Fruit fly (Drosophila melanogaster): ENCODE measurements around the gene Yod1.
A peak's percentile ranks its signal among the peaks of the same experiment; 100 is the strongest.

The Yod1 gene

DNA sequence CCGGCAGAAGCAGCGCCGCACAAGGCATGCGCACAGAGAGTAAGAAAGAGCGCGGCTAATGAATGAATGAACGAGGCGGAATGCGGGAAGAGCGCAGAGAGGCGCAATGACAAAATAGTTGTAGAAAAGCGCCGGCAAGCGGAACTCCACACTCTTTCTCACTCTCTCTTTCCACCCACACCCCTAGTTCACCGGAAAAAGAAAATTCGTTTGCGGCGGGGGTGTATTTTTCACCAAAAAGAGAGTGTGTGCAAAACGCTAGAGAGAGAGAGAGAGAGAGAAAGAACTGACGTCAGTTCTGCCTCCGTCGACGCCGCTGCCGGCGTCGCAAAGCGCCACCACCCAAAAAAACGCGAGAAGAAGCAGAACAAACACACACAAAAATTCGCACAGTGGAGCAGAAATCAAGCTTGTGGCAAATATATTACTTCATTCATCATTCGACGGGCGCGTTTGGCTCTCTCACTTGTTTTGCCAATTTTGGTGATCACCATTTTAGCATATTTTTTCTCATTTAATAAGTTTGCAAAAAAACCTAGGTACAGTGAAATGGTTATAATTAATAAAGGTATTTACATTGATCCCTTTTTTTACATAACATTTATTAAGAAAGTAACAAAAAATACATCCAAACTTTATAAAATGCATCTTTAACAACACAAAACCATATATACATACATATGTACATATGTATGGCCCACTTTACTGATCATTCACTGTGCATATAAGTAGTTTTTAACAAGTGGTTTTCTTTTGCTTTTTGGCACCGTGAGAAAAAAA lies 51.4 kb downstream of the Yod1 start (continued):
- TF ChIP-seq CG12744 (GFP tag; optimal IDR thresholded peaks at IDR 0.05) (peak; percentile 4), dpn (GFP tag; optimal IDR thresholded peaks at IDR 0.05) (peak; percentile 64 to 68), Oli (tag; optimal IDR thresholded peaks at IDR 0.05) (peak; percentile 75), dmrt11E (tag; optimal IDR thresholded peaks at IDR 0.05) (peak; percentile 12), CG14860 (GFP tag; IDR thresholded peaks at IDR 0.05; ENCODE audit: partially characterized antibody) (no peak), CG18764 (GFP tag; optimal IDR thresholded peaks at IDR 0.05) (peak; percentile 19), CG4328 (GFP tag; optimal IDR thresholded peaks at IDR 0.05) (no peak), gsb (GFP tag; IDR thresholded peaks at IDR 0.05) (peak; percentile 22; the same call in 1 of the 2 replicates), pzg (GFP tag; optimal IDR thresholded peaks at IDR 0.05) (no peak), CG4820 (GFP tag; optimal IDR thresholded peaks at IDR 0.05) (peak; percentile 18), HmgD (GFP tag; optimal IDR thresholded peaks at IDR 0.05) (no peak), tap (tag; optimal IDR thresholded peaks at IDR 0.05) (no peak), MBD-R2 (GFP tag; IDR thresholded peaks at IDR 0.05) (peak; percentile 27; the same call in 1 of the 2 replicates), bigmax (GFP tag; optimal IDR thresholded peaks at IDR 0.05) (no peak), CG1832 (GFP tag; optimal IDR thresholded peaks at IDR 0.05) (peak; percentile 63), chif (GFP tag; optimal IDR thresholded peaks at IDR 0.05) (peak; percentile 33 to 39), Abd-B (GFP tag; optimal IDR thresholded peaks at IDR 0.05) (peak; percentile 45), Hand (GFP tag; optimal IDR thresholded peaks at IDR 0.05) (no peak), Awh (GFP tag; IDR thresholded peaks at IDR 0.05) (no peak), CG10979 (tag; optimal IDR thresholded peaks at IDR 0.05) (peak; percentile 24), hbn (GFP tag; IDR thresholded peaks at IDR 0.05; ENCODE audit: partially characterized antibody) (peak; percentile 57; the same call in 1 of the 2 replicates), CG17385 (GFP tag; optimal IDR thresholded peaks at IDR 0.05) (peak; percentile 86), sens (GFP tag) (peak; percentile 24), CG8944 (GFP tag; optimal IDR thresholded peaks at IDR 0.05) (peak; percentile 9), Optix (GFP tag; IDR thresholded peaks at IDR 0.05) (0 out of 3 replicates have a peak, but pooled peaks have one; percentile 4), Vsx1 (GFP tag; optimal IDR thresholded peaks at IDR 0.05) (no peak), br (optimal IDR thresholded peaks at IDR 0.05) (no peak), CG7963 (GFP tag; IDR thresholded peaks at IDR 0.05; ENCODE audit: partially characterized antibody) (no peak), cato (GFP tag; optimal IDR thresholded peaks at IDR 0.05; ENCODE audit: borderline replicate concordance) (peak; percentile 6), CG3726 (GFP tag; IDR thresholded peaks at IDR 0.05) (no peak), scrt (GFP tag; optimal IDR thresholded peaks at IDR 0.05) (no peak), peb (GFP tag; IDR thresholded peaks at IDR 0.05) (no peak), Doc3 (GFP tag; IDR thresholded peaks at IDR 0.05; ENCODE audit: partially characterized antibody) (no peak), CoRest (tag; optimal IDR thresholded peaks at IDR 0.05) (peak; percentile 75), Asciz (GFP tag; optimal IDR thresholded peaks at IDR 0.05) (no peak), CG7987 (GFP tag; optimal IDR thresholded peaks at IDR 0.05) (no peak), CG10959 (GFP tag; IDR thresholded peaks at IDR 0.05) (no peak), Sin3A (optimal IDR thresholded peaks at IDR 0.05) (no peak), kni (GFP tag; optimal IDR thresholded peaks at IDR 0.05) (peak; percentile 7), CG18599 (GFP tag; optimal IDR thresholded peaks at IDR 0.05) (peak; percentile 74), CG5953 (GFP tag; IDR thresholded peaks at IDR 0.05) (0 out of 2 replicates have a peak, but pooled peaks have one; percentile 10), esg (GFP tag; conservative IDR thresholded peaks at IDR 0.05) (peak; percentile 58; the same call in 1 of the 2 replicates), Hr39 (optimal IDR thresholded peaks at IDR 0.05) (no peak), CkIIα-i1 (GFP tag; IDR thresholded peaks at IDR 0.05) (no peak), dysf (GFP tag; IDR thresholded peaks at IDR 0.05) (peak; percentile 62; the same call in 2 of the 3 replicates), mam (GFP tag; optimal IDR thresholded peaks at IDR 0.05) (peak; percentile 34), nom (GFP tag; optimal IDR thresholded peaks at IDR 0.05) (peak; percentile 9), ERR (GFP tag; optimal IDR thresholded peaks at IDR 0.05) (no peak), HLH4C (GFP tag; IDR thresholded peaks at IDR 0.05; ENCODE audit: partially characterized antibody) (no peak)

Data from whole organism, embryonic.